Fruit fly (Drosophila melanogaster) Kc167 (cell line): Measurements from ENCODE around the gene Ankrd49.

Experiments
- Myc ChIP-seq: fragments of >200 bp; optimal IDR thresholded peaks from 2 replicates; lab custom pipeline; 2017; ENCODE audit warnings: missing external identifiers
- Sin3A ChIP-seq: fragments of >200 bp; optimal IDR thresholded peaks from 2 replicates; lab custom pipeline; 2018; ENCODE audit warnings: missing external identifiers
- h ChIP-seq: fragments of >200 bp; optimal IDR thresholded peaks from 3 replicates; lab custom pipeline; 2018; ENCODE audit warnings: missing external identifiers
- insv ChIP-seq: fragments of >200 bp; optimal IDR thresholded peaks from 3 replicates; lab custom pipeline; 2018; ENCODE audit warnings: missing external identifiers
- psq ChIP-seq: fragments of >200 bp; optimal IDR thresholded peaks from 2 replicates; lab custom pipeline; 2017; ENCODE audit warnings: missing external identifiers
- ttk ChIP-seq: sonication (Bioruptor generic); optimal IDR thresholded peaks from 2 replicates; lab custom pipeline; 2017; ENCODE audit warnings: missing external identifiers

The Ankrd49 gene

DNA sequence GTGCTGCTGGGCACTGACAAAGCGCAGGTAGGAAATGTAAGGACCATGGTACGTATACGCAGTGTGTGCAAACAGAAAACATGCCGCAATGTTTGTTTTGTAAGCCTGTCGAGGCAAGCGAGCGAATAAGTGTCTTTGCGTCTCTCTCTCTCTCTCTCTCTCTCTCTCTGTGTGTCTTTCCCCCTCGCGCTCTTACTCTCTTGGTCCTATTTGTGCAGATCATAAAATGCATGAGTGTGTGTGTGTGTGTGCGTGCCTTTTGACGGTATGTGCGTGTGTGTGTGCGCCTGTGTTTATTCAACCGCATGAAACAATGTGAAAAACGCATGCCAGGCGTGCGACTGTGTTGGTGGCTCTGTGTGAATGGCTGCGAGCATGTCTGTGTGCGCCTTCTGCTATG is 6.3 kb upstream of the Ankrd49 start:
- TF ChIP-seq insv (lab: Kevin White, UChicago): no peak
- TF ChIP-seq Sin3A (lab: Kevin White, UChicago): no peak
- no peak for TF ChIP-seq psq (lab: Kevin White, UChicago)
- no peak for TF ChIP-seq Myc (lab: Kevin White, UChicago)

DNA sequence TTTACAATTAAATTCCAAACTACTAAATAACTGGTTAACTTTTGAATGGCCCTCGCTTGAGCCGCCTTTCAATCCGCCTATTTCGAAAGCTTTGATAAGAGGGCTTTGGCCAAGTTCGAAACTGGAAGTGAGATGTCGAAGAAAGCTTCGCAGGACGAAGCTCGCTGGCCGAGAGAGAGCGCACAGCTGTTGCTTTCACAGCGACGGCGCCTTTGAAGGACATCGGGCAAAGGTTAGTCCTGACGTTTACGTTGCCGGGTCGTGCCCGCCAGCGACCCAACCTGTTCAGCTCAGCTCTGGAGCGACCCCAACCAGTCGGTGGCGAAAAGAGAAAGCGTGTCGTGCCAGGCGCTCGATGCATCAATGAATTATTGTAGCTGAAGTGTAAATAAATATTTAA is 4.5 kb upstream of the Ankrd49 start:
- no peak for TF ChIP-seq Sin3A (lab: Kevin White, UChicago)
- TF ChIP-seq ttk: no peak
- no peak for TF ChIP-seq Myc (lab: Kevin White, UChicago)
- TF ChIP-seq insv (lab: Kevin White, UChicago): no peak
- TF ChIP-seq h (lab: Kevin White, UChicago): no peak
- no peak for TF ChIP-seq psq (lab: Kevin White, UChicago)

DNA sequence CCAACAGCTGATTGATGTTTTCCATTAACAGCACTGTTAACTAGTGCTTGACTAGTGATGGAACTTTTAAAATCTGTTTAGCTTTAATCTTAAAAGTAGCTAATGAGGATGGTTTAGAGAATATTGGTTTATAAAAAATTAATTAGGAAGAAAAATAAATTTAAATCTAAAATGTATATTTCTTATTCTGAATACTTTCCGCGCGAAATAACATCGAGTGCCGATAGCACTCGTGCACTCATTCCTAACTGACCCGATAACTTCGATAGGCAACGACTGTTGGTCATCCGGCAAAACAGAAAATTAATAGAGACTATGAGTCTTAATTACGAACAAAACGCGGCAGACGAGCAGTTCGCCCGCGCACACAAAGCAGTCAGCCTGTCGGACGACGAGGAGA is 2.5 kb upstream of the Ankrd49 start, which contains the start of the genes THG and Rnmt:
TSS of gene THG (minus strand) at position 22 of the 400 bp plus-strand sequence.
TSS of gene Rnmt (plus strand) at position 237 of the 400 bp plus-strand sequence.
- TF ChIP-seq insv (lab: Kevin White, UChicago) (no peak), h (lab: Kevin White, UChicago) (no peak), Myc (lab: Kevin White, UChicago) (no peak), Sin3A (lab: Kevin White, UChicago) (no peak), psq (lab: Kevin White, UChicago) (no peak), ttk (no peak)

DNA sequence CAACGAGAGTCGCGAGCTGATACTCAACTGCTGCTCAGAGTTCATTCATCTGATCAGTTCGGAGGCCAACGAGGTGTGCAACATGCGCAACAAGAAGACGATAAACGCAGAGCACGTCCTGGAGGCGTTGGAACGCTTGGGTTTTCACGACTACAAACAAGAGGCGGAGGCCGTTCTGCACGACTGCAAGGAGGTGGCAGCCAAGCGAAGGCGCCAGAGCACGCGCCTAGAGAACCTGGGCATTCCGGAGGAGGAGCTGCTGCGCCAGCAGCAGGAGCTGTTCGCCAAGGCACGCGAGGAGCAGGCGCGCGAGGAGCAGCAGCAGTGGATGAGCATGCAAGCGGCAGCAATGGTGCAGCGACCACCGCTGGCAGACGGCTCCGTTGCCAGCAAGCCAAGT is 803 bp upstream of the Ankrd49 start:
- TF ChIP-seq insv (lab: Kevin White, UChicago) (no peak), psq (lab: Kevin White, UChicago) (no peak), Sin3A (lab: Kevin White, UChicago) (no peak), ttk (no peak), Myc (lab: Kevin White, UChicago) (no peak)

DNA sequence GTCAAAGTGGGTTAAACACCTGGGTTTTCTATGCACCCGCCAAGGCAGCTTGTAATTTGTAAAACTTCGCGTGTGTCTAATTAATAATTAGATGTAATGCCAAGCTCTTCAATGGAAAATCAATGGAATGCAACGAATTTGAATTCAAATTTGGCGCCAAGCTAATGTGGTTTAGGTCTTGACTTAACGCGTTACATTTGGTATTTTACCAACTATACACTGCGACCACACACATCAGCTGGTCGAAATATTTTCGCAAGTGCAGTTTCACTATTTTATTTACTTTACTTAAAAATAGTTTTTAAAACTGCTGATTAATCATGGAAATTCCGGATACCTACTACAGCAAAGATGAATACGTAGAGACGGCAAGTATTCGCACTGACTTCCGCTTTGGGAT is 1.7 kb downstream of the Ankrd49 start, which contains the start of gene DCTN5-p25:
TSS of gene DCTN5-p25 (plus strand) at position 229 of the 400 bp plus-strand sequence.
- TF ChIP-seq Sin3A (lab: Kevin White, UChicago): no peak
- no peak for TF ChIP-seq Myc (lab: Kevin White, UChicago)
- no peak for TF ChIP-seq insv (lab: Kevin White, UChicago)
- TF ChIP-seq ttk: no peak
- no peak for TF ChIP-seq h (lab: Kevin White, UChicago)
- no peak for TF ChIP-seq psq (lab: Kevin White, UChicago)

DNA sequence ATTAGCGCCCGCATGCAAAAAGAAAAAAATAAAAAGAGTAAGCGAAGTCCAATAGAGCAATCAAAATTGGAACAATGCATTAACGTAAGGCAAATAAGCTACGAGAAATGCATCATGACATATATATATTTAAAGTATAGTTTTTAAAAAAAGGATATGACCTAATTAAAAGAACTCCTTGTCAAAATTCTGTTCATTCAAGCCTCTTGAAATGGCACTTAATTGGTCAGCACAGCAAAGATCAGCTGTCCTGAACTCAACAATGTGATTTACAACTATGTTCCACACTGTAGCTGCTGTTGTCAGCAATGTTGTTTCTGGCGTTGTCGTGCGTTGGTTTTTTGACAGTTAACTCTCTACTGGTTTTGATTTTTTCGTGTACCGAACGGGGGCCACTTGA is 5.4 kb downstream of the Ankrd49 start:
- no peak for TF ChIP-seq Myc (lab: Kevin White, UChicago)
- no peak for TF ChIP-seq Sin3A (lab: Kevin White, UChicago)
- no peak for TF ChIP-seq insv (lab: Kevin White, UChicago)
- no peak for TF ChIP-seq h (lab: Kevin White, UChicago)
- no peak for TF ChIP-seq psq (lab: Kevin White, UChicago)
- TF ChIP-seq ttk: no peak

DNA sequence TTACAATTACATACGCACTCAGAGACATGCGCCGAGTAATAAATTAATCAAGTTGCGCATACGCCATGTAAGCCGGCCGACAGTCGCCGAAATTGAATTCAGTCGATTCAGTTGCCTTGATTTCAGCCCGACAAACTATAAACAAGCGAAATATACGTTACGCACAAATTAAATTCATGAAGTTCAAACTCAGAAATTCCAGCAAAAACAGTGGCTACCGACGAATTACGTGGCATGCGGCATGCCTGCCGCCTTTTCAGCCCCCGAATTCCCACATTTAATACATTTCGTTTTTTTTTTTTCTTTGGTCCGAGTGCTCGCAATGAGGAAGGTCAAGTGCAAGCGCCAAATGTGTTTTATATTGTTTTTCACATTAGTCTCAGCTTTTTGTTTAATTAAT is 6.9 kb downstream of the Ankrd49 start:
- no peak for TF ChIP-seq h (lab: Kevin White, UChicago)
- TF ChIP-seq Myc (lab: Kevin White, UChicago): no peak
- TF ChIP-seq ttk: no peak
- TF ChIP-seq insv (lab: Kevin White, UChicago): no peak
- TF ChIP-seq Sin3A (lab: Kevin White, UChicago): no peak
- no peak for TF ChIP-seq psq (lab: Kevin White, UChicago)

DNA sequence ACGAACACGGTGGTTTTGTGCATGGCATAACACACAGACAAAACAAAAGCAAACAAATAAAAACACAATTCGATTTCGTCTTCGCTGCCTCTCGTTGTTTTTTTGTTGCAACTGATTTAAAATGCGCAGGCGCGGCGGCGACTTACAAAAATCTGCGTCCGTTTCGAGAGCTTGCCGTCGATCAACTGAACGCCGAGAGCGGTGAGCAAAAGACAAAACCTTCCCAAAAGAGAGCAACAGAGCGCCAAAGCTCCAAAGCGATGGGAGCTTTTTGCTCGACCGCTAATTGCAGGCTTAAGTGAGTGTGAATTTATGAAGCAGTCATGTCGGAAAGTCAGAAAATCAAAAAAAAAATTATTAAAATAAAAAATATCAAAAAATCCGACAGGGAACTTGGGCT is 9.9 kb downstream of the Ankrd49 start, which contains the start of gene mol:
TSS of gene mol (minus strand) at position 190 of the 400 bp plus-strand sequence.
- no peak for TF ChIP-seq h (lab: Kevin White, UChicago)
- TF ChIP-seq psq (lab: Kevin White, UChicago): no peak
- no peak for TF ChIP-seq Myc (lab: Kevin White, UChicago)
- no peak for TF ChIP-seq Sin3A (lab: Kevin White, UChicago)
- TF ChIP-seq ttk: no peak
- TF ChIP-seq insv (lab: Kevin White, UChicago): no peak

DNA sequence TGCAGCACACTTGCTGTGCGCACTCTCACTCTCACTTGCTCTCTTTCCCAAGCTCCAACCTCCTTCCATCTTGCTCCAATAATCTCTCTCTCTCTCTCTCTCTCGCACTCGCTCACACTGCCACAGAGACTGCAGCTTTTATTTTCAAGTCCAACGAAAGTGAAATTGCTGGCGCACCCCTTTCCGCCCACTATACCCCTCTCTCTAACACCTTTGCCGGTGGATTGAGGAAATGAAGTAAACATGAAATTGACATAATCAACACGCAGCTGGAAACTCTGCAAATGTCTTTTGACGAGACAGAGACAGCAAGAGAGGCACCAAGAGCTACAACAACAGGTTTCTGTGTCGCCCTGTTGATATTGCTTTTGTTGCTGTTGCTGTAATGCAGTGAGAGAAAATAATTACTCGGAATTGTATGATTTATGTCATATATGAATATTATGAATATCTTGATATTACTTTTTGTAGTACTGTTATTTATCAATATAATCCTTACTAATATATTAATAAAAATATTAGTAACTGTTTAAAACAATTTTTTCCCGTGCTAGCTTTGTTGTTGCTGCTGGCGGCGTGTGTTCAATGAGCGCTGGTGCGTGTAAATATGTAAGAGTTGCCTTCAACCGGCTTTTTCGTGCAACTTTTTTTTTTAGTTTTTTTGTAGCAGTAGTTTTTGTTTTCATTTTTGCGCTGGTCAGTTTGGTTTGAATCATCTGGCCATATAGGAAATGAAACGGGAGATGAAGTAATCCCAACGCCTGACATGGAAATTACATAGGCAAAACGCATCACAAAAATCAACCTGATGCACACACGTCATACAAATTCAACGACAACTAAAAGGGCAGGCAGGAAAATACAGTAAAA is 11.4 kb downstream of the Ankrd49 start:
- TF ChIP-seq insv (lab: Kevin White, UChicago) (no peak), h (lab: Kevin White, UChicago) (no peak), psq (lab: Kevin White, UChicago) (no peak), Sin3A (lab: Kevin White, UChicago) (no peak), ttk (no peak), Myc (lab: Kevin White, UChicago) (no peak)

DNA sequence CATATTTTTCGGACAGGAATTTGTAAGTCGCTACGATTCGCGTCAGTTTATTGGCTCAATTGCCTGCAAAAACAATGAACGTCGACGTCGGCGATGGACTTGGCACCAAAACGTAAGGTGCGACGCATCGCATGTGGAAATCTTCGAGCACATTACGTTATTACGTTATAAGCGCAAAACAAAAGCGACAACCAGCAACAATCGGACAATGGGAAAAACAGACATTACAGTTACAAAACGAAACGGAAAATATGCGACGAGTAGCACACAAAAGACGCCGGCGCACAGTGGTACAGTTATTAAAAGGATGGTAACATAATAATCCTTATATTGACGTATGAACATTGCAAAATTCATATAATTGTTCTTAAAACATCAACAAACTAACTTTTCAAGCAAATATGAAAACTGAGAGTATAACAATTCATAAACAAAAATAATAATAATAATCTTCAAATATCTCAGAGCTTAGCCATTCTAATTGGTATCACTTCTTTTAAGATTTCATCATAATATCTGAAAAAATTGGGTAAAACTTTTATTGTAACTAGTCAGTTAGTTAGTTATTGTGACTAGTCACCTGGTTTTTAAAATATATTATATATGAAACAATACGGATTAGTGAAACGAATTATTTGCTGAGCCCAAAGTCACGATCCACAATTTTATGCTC is 12.3 kb downstream of the Ankrd49 start:
- no peak for TF ChIP-seq psq (lab: Kevin White, UChicago)
- TF ChIP-seq Myc (lab: Kevin White, UChicago): no peak
- TF ChIP-seq insv (lab: Kevin White, UChicago): no peak

DNA sequence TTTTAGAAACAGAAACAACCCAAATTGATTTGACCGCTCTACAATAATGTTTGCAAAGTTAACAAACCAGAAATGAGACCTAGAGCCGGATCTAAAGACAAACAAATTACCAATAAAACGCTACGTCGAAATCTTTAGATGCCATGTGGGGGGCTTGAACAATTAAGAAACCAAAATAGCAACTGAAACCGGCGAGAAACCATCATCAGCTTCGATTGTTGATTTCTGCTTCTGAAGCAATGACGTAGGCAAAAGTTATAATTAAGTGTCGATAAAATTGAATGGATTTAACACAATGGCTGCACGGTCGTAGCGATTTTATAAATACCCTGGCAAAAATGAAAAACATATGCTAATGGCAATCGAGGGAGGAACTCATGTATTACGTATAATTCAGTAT is 14.3 kb downstream of the Ankrd49 start:
- TF ChIP-seq insv (lab: Kevin White, UChicago): no peak
- no peak for TF ChIP-seq h (lab: Kevin White, UChicago)
- no peak for TF ChIP-seq ttk
- TF ChIP-seq Sin3A (lab: Kevin White, UChicago): no peak
- TF ChIP-seq Myc (lab: Kevin White, UChicago): no peak
- TF ChIP-seq psq (lab: Kevin White, UChicago): no peak
